Worm (Caenorhabditis elegans) whole organism, early embryonic: ENCODE results near the gene fbxb-9.

ENCODE experiments used
- F13C5.2 ChIP-seq: sonication (generic microtip); optimal IDR thresholded peaks from 2 replicates; lab custom pipeline; 2017; ENCODE audit warnings: mild to moderate bottlenecking, missing genetic modification characterization, inconsistent platforms, missing compliant biosample characterization
- aly-1 ChIP-seq: sonication (generic microtip); optimal IDR thresholded peaks from 2 replicates; lab custom pipeline; 2016; ENCODE audit warnings: missing genetic modification characterization, missing compliant biosample characterization
- ama-1 ChIP-seq: fragments of 150-350 bp; optimal IDR thresholded peaks from 2 replicates; lab custom pipeline; 2014
- ceh-13 ChIP-seq: fragments of 200-800 bp; sonication (Bioruptor generic); optimal IDR thresholded peaks from 2 replicates; lab custom pipeline; 2018; ENCODE audit warnings: mild to moderate bottlenecking, missing genetic modification characterization, missing compliant biosample characterization
- ceh-36 ChIP-seq: sonication (generic microtip); optimal IDR thresholded peaks from 2 replicates; lab custom pipeline; 2016; ENCODE audit warnings: missing genetic modification characterization, inconsistent platforms, missing compliant biosample characterization
- ets-7 ChIP-seq: sonication (generic microtip); optimal IDR thresholded peaks from 2 replicates; lab custom pipeline; 2016; ENCODE audit warnings: missing genotype, missing genetic modification characterization, missing compliant biosample characterization
- flt-1 ChIP-seq: fragments of 200-800 bp; sonication (Bioruptor generic); IDR thresholded peaks from 2 replicates; pipeline ENCODE4 v1.3.6; 2022; ENCODE audit warnings: missing genetic modification characterization, missing compliant biosample characterization
- hmg-4 ChIP-seq: fragments of 200-800 bp; sonication (Bioruptor generic); optimal IDR thresholded peaks from 2 replicates; lab custom pipeline; 2018; ENCODE audit warnings: mild to moderate bottlenecking, missing genetic modification characterization, missing compliant biosample characterization
- hnd-1 ChIP-seq: sonication (generic microtip); optimal IDR thresholded peaks from 2 replicates; lab custom pipeline; 2016; ENCODE audit warnings: missing genetic modification characterization, missing compliant biosample characterization
- scrt-1 ChIP-seq: fragments of 200-800 bp; sonication (Bioruptor generic); IDR thresholded peaks from 2 replicates; pipeline ENCODE4 v1.3.6; 2022; ENCODE audit warnings: missing genetic modification characterization, missing compliant biosample characterization
- sea-1 ChIP-seq: fragments of 200-800 bp; sonication (Bioruptor generic); conservative IDR thresholded peaks from 2 replicates; pipeline ENCODE4 v1.3.6; 2022; ENCODE audit warnings: missing genetic modification characterization, missing compliant biosample characterization
- tbx-11 ChIP-seq: fragments of 200-800 bp; sonication (Bioruptor generic); IDR thresholded peaks from 2 replicates; pipeline ENCODE4 v1.3.6; 2022; ENCODE audit warnings: missing genetic modification characterization, missing compliant biosample characterization
- tra-4 ChIP-seq: sonication (generic microtip); optimal IDR thresholded peaks from 2 replicates; lab custom pipeline; 2017; ENCODE audit warnings: missing genetic modification characterization, missing compliant biosample characterization

DNA sequence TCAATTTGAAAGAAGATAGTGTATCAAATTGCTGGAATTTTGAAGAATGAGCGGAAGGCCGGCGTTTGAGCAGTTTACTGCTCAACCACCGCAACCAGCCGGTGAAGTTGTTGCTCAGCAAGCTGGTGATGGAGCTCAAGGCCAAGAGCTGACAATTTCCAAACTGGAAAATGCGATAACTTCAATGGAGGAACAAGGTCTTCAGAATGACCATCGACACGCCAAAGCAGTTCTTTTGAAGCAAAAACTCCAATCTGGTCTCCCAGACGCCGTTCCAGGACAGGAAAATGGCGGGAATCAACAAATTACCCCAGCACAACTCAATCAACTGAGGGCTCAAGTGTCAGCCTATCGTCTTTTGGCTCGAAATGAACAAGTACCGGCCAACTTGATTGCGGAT lies 36.3 kb downstream of the fbxb-9 start:
- no peak for TF ChIP-seq ama-1
- no peak for TF ChIP-seq tra-4
- TF ChIP-seq ets-7 (tag; lab: Kevin White, UChicago): no peak
- no peak for TF ChIP-seq tbx-11
- TF ChIP-seq aly-1: no peak
- TF ChIP-seq ceh-13 (GFP tag; lab: Kevin White, UChicago): no peak
- TF ChIP-seq hmg-4 (GFP tag; lab: Kevin White, UChicago): no peak
- no peak for TF ChIP-seq sea-1 (GFP tag; lab: Robert Waterston, UW)
- TF ChIP-seq ceh-36 (tag; lab: Kevin White, UChicago): no peak
- TF ChIP-seq hnd-1: no peak
- no peak for TF ChIP-seq scrt-1 (GFP tag; lab: Robert Waterston, UW)
- TF ChIP-seq F13C5.2 (tag; lab: Kevin White, UChicago): no peak
- TF ChIP-seq flt-1 (GFP tag; lab: Robert Waterston, UW): no peak
